Worm (Caenorhabditis elegans): Measurements from ENCODE around the gene M01D1.12.
"Not testable (repeated sequence)": the region's sequence is repeated elsewhere in the genome, so short reads cannot be mapped to it uniquely, and the experiment has no call there.

Gene M01D1.12

DNA sequence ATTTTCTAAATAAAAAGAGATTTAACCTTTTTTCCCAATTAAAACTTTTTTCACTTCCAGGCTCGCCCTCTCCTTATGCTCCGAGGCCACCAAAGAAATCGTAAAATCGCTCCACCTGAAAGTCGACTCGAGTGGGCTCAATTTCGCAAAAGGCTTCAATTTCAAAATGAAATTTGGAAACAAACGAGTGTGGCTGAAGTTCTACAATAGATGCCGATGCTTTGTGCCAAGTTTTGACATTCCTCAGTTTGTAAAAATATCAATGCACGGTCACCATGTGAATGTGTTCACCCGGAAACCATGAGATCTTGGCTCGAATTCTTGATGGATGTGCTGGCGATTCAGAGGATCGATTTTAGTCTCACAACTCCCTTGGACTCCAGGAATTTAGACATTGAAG lies at the start of gene M01D1.12:
Gene M01D1.12, plus strand, starts transcription at position 301 of the 400 bp plus-strand sequence.
- no peak for TF ChIP-seq ceh-48 (tag; optimal IDR thresholded peaks at IDR 0.05)
- TF ChIP-seq T23F11.4 (GFP tag; optimal IDR thresholded peaks at IDR 0.05) = no peak

DNA sequence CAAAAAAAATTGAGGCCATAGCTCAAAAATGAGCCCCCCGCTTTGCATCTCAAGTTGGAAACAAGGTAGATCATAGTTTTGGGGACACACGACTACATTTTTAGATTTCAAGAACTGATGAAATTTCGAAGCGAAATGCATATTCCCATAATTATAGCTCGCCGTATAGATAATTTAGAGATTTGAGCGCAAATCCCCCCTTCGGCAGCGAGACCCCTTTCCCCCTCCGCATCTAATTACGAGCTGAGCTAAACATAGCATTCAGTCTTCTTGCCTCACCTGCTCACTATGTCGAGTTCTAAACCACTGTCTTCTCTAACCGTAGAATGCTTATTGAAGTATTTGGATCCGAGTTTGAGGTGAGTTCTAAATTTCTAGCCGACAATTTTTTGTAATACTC lies 47.6 kb upstream of the M01D1.12 start, which contains the start of the genes fbxc-17 and fbxc-15:
Gene fbxc-17, minus strand, starts transcription at position 101 of the 400 bp plus-strand sequence.
Gene fbxc-15, plus strand, starts transcription at position 289 of the 400 bp plus-strand sequence.
- no peak for TF ChIP-seq F13H6.1 (tag; optimal IDR thresholded peaks at IDR 0.05)
- TF ChIP-seq fax-1 (tag; optimal IDR thresholded peaks at IDR 0.05) = no peak
- TF ChIP-seq mec-3 (tag; optimal IDR thresholded peaks at IDR 0.05; ENCODE audit: borderline replicate concordance) = no peak
- no peak for TF ChIP-seq fkh-6 (tag; optimal IDR thresholded peaks at IDR 0.05)
- TF ChIP-seq npax-4 (tag; optimal IDR thresholded peaks at IDR 0.05) = no peak
- no peak for TF ChIP-seq nfya-1 (tag; optimal IDR thresholded peaks at IDR 0.05)
- TF ChIP-seq pha-4 (tag; optimal IDR thresholded peaks at IDR 0.05) = no peak
- TF ChIP-seq dmd-4 (tag; optimal IDR thresholded peaks at IDR 0.05; ENCODE audit: borderline replicate concordance) = no peak
- TF ChIP-seq hlh-8 (tag; optimal IDR thresholded peaks at IDR 0.05) = no peak
- TF ChIP-seq nhr-232 (tag; optimal IDR thresholded peaks at IDR 0.05) = no peak
- no peak for TF ChIP-seq pat-9 (tag; optimal IDR thresholded peaks at IDR 0.05)
- no peak for TF ChIP-seq ceh-2 (tag; optimal IDR thresholded peaks at IDR 0.05)

ce11 chrII:982842-983241 lies 43.9 kb upstream of the M01D1.12 start, which contains the start of gene srh-274:
srh-274 (plus strand) TSS chrII:983142.
- no peak for TF ChIP-seq odd-2 (tag; optimal IDR thresholded peaks at IDR 0.05)
- TF ChIP-seq hlh-13 (GFP tag; optimal IDR thresholded peaks at IDR 0.05) = no peak
- TF ChIP-seq lim-6 (tag; optimal IDR thresholded peaks at IDR 0.05) = no peak
- TF ChIP-seq fkh-6 (tag; optimal IDR thresholded peaks at IDR 0.05) = no peak
- TF ChIP-seq T23F11.4 (GFP tag; optimal IDR thresholded peaks at IDR 0.05) = no peak
- no peak for TF ChIP-seq hlh-15 (tag; optimal IDR thresholded peaks at IDR 0.05)
- TF ChIP-seq npax-4 (tag; optimal IDR thresholded peaks at IDR 0.05) = no peak
- no peak for TF ChIP-seq ahr-1 (tag; optimal IDR thresholded peaks at IDR 0.05)
- no peak for TF ChIP-seq fax-1 (tag; optimal IDR thresholded peaks at IDR 0.05)
- TF ChIP-seq pat-9 (tag; optimal IDR thresholded peaks at IDR 0.05) = no peak
- TF ChIP-seq hlh-6 (tag; optimal IDR thresholded peaks at IDR 0.05) = no peak
- TF ChIP-seq hlh-30 (tag; optimal IDR thresholded peaks at IDR 0.05; ENCODE audit: insufficient read depth) = no peak
- TF ChIP-seq ceh-34 (tag; optimal IDR thresholded peaks at IDR 0.05) = no peak
- TF ChIP-seq ceh-18 (tag; optimal IDR thresholded peaks at IDR 0.05) = no peak
- no peak for TF ChIP-seq ztf-16 (tag; optimal IDR thresholded peaks at IDR 0.05)
- no peak for TF ChIP-seq ets-4 (tag; optimal IDR thresholded peaks at IDR 0.05)
- no peak for TF ChIP-seq ceh-14 (tag; optimal IDR thresholded peaks at IDR 0.05)
- no peak for TF ChIP-seq K09A11.1 (tag; optimal IDR thresholded peaks at IDR 0.05; ENCODE audit: insufficient read depth)

- not testable (repeated sequence) for TF ChIP-seq ref-2 (tag; optimal IDR thresholded peaks at IDR 0.05); nfya-1 (tag; optimal IDR thresholded peaks at IDR 0.05); mec-3 (tag; optimal IDR thresholded peaks at IDR 0.05; ENCODE audit: borderline replicate concordance)
These were observed 41.1 kb upstream of the M01D1.12 start, which contains the start of gene fbxc-40 for ce11 chrII:985703-986102. fbxc-40 (plus strand) TSS chrII:986003.

ce11 chrII:988437-988836 lies 38.3 kb upstream of the M01D1.12 start, which contains the start of gene fbxc-39:
fbxc-39 (plus strand) TSS chrII:988737.
- TF ChIP-seq ets-4 (tag; optimal IDR thresholded peaks at IDR 0.05) (no peak), fkh-10 (GFP tag; optimal IDR thresholded peaks at IDR 0.05) (no peak), hlh-8 (tag; optimal IDR thresholded peaks at IDR 0.05) (no peak), ceh-6 (GFP tag; optimal IDR thresholded peaks at IDR 0.05) (no peak), npax-4 (tag; optimal IDR thresholded peaks at IDR 0.05) (no peak), sox-4 (tag; optimal IDR thresholded peaks at IDR 0.05) (no peak), ceh-24 (tag; optimal IDR thresholded peaks at IDR 0.05) (no peak), madf-2 (tag; optimal IDR thresholded peaks at IDR 0.05) (no peak), F13H6.1 (tag; optimal IDR thresholded peaks at IDR 0.05) (no peak), unc-55 (GFP tag; optimal IDR thresholded peaks at IDR 0.05) (no peak), hlh-6 (tag; optimal IDR thresholded peaks at IDR 0.05) (no peak)
